Worm (Caenorhabditis elegans) whole organism, mixed stage, embryonic: ENCODE data around the gene B0228.7.

Experiments used
- elt-1 ChIP-seq: sonication (generic microtip); optimal IDR thresholded peaks from 2 replicates; lab custom pipeline; 2017; ENCODE audit warnings: missing genetic modification characterization, mild to moderate bottlenecking, missing compliant biosample characterization, antibody characterized with exemption, moderate library complexity, borderline replicate concordance; ENCODE audit not compliant: insufficient read depth
- nhr-237 ChIP-seq: fragments of 150-350 bp; optimal IDR thresholded peaks from 2 replicates; lab custom pipeline; 2014; ENCODE audit warnings: missing biosample characterization, missing genetic modification characterization
- nhr-76 ChIP-seq: sonication (generic microtip); optimal IDR thresholded peaks from 2 replicates; lab custom pipeline; 2017; ENCODE audit warnings: missing biosample characterization, missing genetic modification characterization

DNA sequence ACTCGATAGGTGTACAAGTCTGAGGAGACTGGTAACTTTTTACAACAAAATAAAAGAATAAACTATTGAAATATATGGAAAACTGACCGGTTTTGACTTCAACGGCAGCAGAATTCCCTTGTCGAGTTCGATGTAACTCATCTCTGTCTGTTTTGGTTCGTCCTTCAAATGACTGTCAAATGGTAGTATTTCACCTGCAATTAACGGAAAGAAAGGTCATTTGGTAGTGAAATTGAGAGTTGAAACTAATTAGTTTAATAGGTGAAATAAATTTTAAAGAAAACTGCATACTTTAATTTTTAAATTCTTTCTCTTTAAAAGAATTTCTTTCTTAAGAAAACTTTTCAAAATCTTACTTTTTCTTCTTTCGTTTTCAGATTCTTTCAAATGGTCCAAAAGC lies 10.4 kb upstream of the B0228.7 start:
- TF ChIP-seq nhr-76 (tag; lab: Kevin White, UChicago) (no peak), nhr-237 (tag; lab: Kevin White, UChicago) (no peak), elt-1 (tag; lab: Kevin White, UChicago) (no peak)
